Fruit fly (Drosophila melanogaster) whole organism, embryonic: ENCODE results near the gene barr.

Experiments used
- Adf1 ChIP-seq: fragments of 200-800 bp; sonication (Bioruptor generic); IDR thresholded peaks from 2 replicates; pipeline ENCODE4 v1.3.6; 2022; ENCODE audit warnings: missing biosample characterization, missing genetic modification characterization
- CG10321 ChIP-seq: fragments of 200-800 bp; sonication (Bioruptor generic); IDR thresholded peaks from 2 replicates; pipeline ENCODE4 v1.3.6; 2022; ENCODE audit warnings: missing biosample characterization, missing genetic modification characterization
- CG11723 ChIP-seq: fragments of 200-800 bp; sonication (Bioruptor generic); optimal IDR thresholded peaks from 2 replicates; lab custom pipeline; 2017; ENCODE audit warnings: missing biosample characterization, mild to moderate bottlenecking, missing genetic modification characterization
- CG12155 ChIP-seq: fragments of 200-800 bp; sonication (Bioruptor generic); optimal IDR thresholded peaks from 3 replicates; lab custom pipeline; 2016; ENCODE audit warnings: missing biosample characterization, missing genetic modification characterization
- CG12391 ChIP-seq: fragments of 200-800 bp; sonication (Bioruptor generic); optimal IDR thresholded peaks from 3 replicates; lab custom pipeline; 2018; ENCODE audit warnings: missing biosample characterization, mild to moderate bottlenecking, missing genetic modification characterization, moderate library complexity
- CG15011 ChIP-seq: fragments of 200-800 bp; sonication (Bioruptor generic); optimal IDR thresholded peaks from 3 replicates; lab custom pipeline; 2018; ENCODE audit warnings: missing biosample characterization, mild to moderate bottlenecking, missing genetic modification characterization
- CG15514 ChIP-seq: fragments of 200-800 bp; sonication (Bioruptor generic); optimal IDR thresholded peaks from 3 replicates; lab custom pipeline; 2017; ENCODE audit warnings: missing biosample characterization, missing genetic modification characterization, mild to moderate bottlenecking, moderate library complexity, missing genetic modification reagents
- CG18599 ChIP-seq: fragments of 200-800 bp; sonication (Bioruptor generic); optimal IDR thresholded peaks from 3 replicates; lab custom pipeline; 2017; ENCODE audit warnings: missing biosample characterization, missing genetic modification characterization, mild to moderate bottlenecking, moderate library complexity, missing genetic modification reagents
- CG3065 ChIP-seq: fragments of 200-800 bp; sonication (Bioruptor generic); optimal IDR thresholded peaks from 2 replicates; lab custom pipeline; 2016; ENCODE audit warnings: missing biosample characterization, missing genetic modification characterization
- CG31224 ChIP-seq: fragments of 200-800 bp; sonication (Bioruptor generic); IDR thresholded peaks from 2 replicates; pipeline ENCODE4 v1.3.6; 2022; ENCODE audit warnings: missing biosample characterization, missing genetic modification characterization
- CG32772 ChIP-seq: fragments of 200-800 bp; sonication (Bioruptor generic); IDR thresholded peaks from 2 replicates; pipeline ENCODE4 v1.3.6; 2022; ENCODE audit warnings: missing biosample characterization, missing genetic modification characterization
- CG34224 ChIP-seq: fragments of 200-800 bp; sonication (Bioruptor generic); IDR thresholded peaks from 3 replicates; pipeline ENCODE4 v1.3.6; 2022; ENCODE audit warnings: missing biosample characterization, missing genetic modification characterization; ENCODE audit not compliant: partially characterized antibody
- CG4282 ChIP-seq: fragments of 200-800 bp; sonication (Bioruptor generic); optimal IDR thresholded peaks from 2 replicates; lab custom pipeline; 2016; ENCODE audit warnings: missing biosample characterization, missing genetic modification characterization
- CG4820 ChIP-seq: fragments of 200-800 bp; sonication (Bioruptor generic); optimal IDR thresholded peaks from 3 replicates; lab custom pipeline; 2016; ENCODE audit warnings: missing biosample characterization, missing genetic modification characterization
- CG6254 ChIP-seq: fragments of 200-800 bp; sonication (Bioruptor generic); optimal IDR thresholded peaks from 3 replicates; lab custom pipeline; 2017; ENCODE audit warnings: mild to moderate bottlenecking, missing biosample characterization, missing genetic modification reagents, missing genetic modification characterization
- CG8924 ChIP-seq: fragments of 200-800 bp; optimal IDR thresholded peaks from 3 replicates; lab custom pipeline; 2019; ENCODE audit warnings: missing biosample characterization, mild to moderate bottlenecking, missing genetic modification characterization, moderate library complexity
- CG8944 ChIP-seq: fragments of 200-800 bp; sonication (Bioruptor generic); optimal IDR thresholded peaks from 3 replicates; lab custom pipeline; 2016; ENCODE audit warnings: missing biosample characterization, missing genetic modification characterization
- CG9876 ChIP-seq: fragments of 200-800 bp; sonication (Bioruptor generic); optimal IDR thresholded peaks from 2 replicates; lab custom pipeline; 2016; ENCODE audit warnings: missing biosample characterization, missing genetic modification characterization
- Dbx ChIP-seq: fragments of 200-800 bp; sonication (Bioruptor generic); IDR thresholded peaks from 3 replicates; pipeline ENCODE4 v1.3.6; 2022; ENCODE audit warnings: missing biosample characterization, missing genetic modification characterization
- Ets97D ChIP-seq: fragments of 200-800 bp; sonication (Bioruptor generic); optimal IDR thresholded peaks from 3 replicates; lab custom pipeline; 2016; ENCODE audit warnings: missing biosample characterization, missing genetic modification characterization
- Gug ChIP-seq: fragments of 200-800 bp; sonication (Bioruptor generic); IDR thresholded peaks from 4 replicates; pipeline ENCODE4 v1.3.6; 2022; ENCODE audit warnings: missing biosample characterization, missing genetic modification characterization
- HHEX ChIP-seq: fragments of 200-800 bp; sonication (Bioruptor generic); optimal IDR thresholded peaks from 3 replicates; lab custom pipeline; 2017; ENCODE audit warnings: missing biosample characterization, mild to moderate bottlenecking, missing genetic modification characterization, missing genetic modification reagents
- HmgD ChIP-seq: fragments of 200-800 bp; sonication (Bioruptor generic); optimal IDR thresholded peaks from 3 replicates; lab custom pipeline; 2016; ENCODE audit warnings: missing biosample characterization, missing genetic modification characterization
- Hr51 ChIP-seq, 2 experiments: fragments of 200-800 bp; sonication (Bioruptor generic); optimal IDR thresholded peaks; 2 replicates in 1 of 2; 3 replicates in 1 of 2; lab custom pipeline; 2016 to 2018; ENCODE audit warnings: missing biosample characterization in 2 of 2, missing genetic modification characterization in 2 of 2, mild to moderate bottlenecking in 1 of 2, moderate library complexity in 1 of 2
- Jarid2 ChIP-seq: fragments of 200-800 bp; sonication (Bioruptor generic); optimal IDR thresholded peaks from 3 replicates; lab custom pipeline; 2017; ENCODE audit warnings: mild to moderate bottlenecking, missing biosample characterization, missing genetic modification reagents, missing genetic modification characterization
- Mad ChIP-seq: fragments of 200-800 bp; sonication (Bioruptor generic); optimal IDR thresholded peaks from 2 replicates; lab custom pipeline; 2016; ENCODE audit warnings: missing biosample characterization, missing genetic modification characterization
- NC2α ChIP-seq: fragments of 200-800 bp; sonication (Bioruptor generic); optimal IDR thresholded peaks from 2 replicates; lab custom pipeline; 2016; ENCODE audit warnings: missing biosample characterization, missing genetic modification characterization
- Nf-YA ChIP-seq: fragments of 200-800 bp; sonication (Bioruptor generic); IDR thresholded peaks from 2 replicates; pipeline ENCODE4 v1.3.6; 2022; ENCODE audit warnings: missing biosample characterization, missing genetic modification characterization
- Oaz ChIP-seq: fragments of 200-800 bp; sonication (Bioruptor generic); IDR thresholded peaks from 2 replicates; pipeline ENCODE4 v1.3.6; 2022; ENCODE audit warnings: missing biosample characterization, missing genetic modification characterization
- Ptx1 ChIP-seq: fragments of 200-800 bp; sonication (Bioruptor generic); IDR thresholded peaks from 2 replicates; pipeline ENCODE4 v1.3.6; 2022; ENCODE audit warnings: missing biosample characterization, missing genetic modification characterization
- Taf1 ChIP-seq: fragments of 200-800 bp; sonication (Bioruptor generic); IDR thresholded peaks from 2 replicates; pipeline ENCODE4 v1.3.6; 2022; ENCODE audit warnings: missing biosample characterization, missing genetic modification characterization
- bsh ChIP-seq, 2 experiments: fragments of 200-800 bp; sonication (Bioruptor generic); optimal IDR thresholded peaks; 2 replicates each; lab custom pipeline; 2017 to 2018; ENCODE audit warnings: mild to moderate bottlenecking in 2 of 2, missing biosample characterization in 2 of 2, missing genetic modification characterization in 2 of 2, moderate library complexity in 1 of 2
- chif ChIP-seq, 2 experiments: fragments of 200-800 bp; sonication (Bioruptor generic); optimal IDR thresholded peaks; 3 replicates each; lab custom pipeline; 2016; ENCODE audit warnings: missing biosample characterization in 2 of 2, missing genetic modification characterization in 2 of 2
- chn ChIP-seq: fragments of 200-800 bp; sonication (Bioruptor generic); optimal IDR thresholded peaks from 2 replicates; lab custom pipeline; 2016; ENCODE audit warnings: missing biosample characterization, missing genetic modification characterization
- croc ChIP-seq: fragments of 200-800 bp; sonication (Bioruptor generic); conservative IDR thresholded peaks from 3 replicates; pipeline ENCODE4 v1.3.6; 2022; ENCODE audit warnings: missing biosample characterization, missing genetic modification characterization
- fd96Cb ChIP-seq: fragments of 200-800 bp; sonication (Bioruptor generic); optimal IDR thresholded peaks from 2 replicates; lab custom pipeline; 2018; ENCODE audit warnings: missing biosample characterization, mild to moderate bottlenecking, missing genetic modification characterization, moderate library complexity
- lov ChIP-seq, 2 experiments: fragments of 200-800 bp in 1 of 2; fragments of >200 bp in 1 of 2; sonication (Bioruptor generic) in 1 of 2; IDR thresholded peaks in 1 of 2; optimal IDR thresholded peaks in 1 of 2; 2 replicates in 1 of 2; 3 replicates in 1 of 2; pipeline versions ENCODE4 v1.3.6 to Lab custom; 2017 to 2022; ENCODE audit warnings: missing biosample characterization in 1 of 2, missing genetic modification characterization in 1 of 2
- maf-S ChIP-seq: fragments of 200-800 bp; sonication (Bioruptor generic); optimal IDR thresholded peaks from 2 replicates; lab custom pipeline; 2016; ENCODE audit warnings: missing biosample characterization, missing genetic modification characterization
- nau ChIP-seq: fragments of 200-800 bp; sonication (Bioruptor generic); optimal IDR thresholded peaks from 3 replicates; lab custom pipeline; 2017; ENCODE audit warnings: missing biosample characterization, mild to moderate bottlenecking, missing genetic modification characterization, missing genetic modification reagents
- nerfin-2 ChIP-seq: fragments of 200-800 bp; sonication (Bioruptor generic); IDR thresholded peaks from 2 replicates; pipeline ENCODE4 v1.3.6; 2022; ENCODE audit warnings: missing biosample characterization, missing genetic modification characterization; ENCODE audit not compliant: partially characterized antibody
- row ChIP-seq: fragments of 200-800 bp; sonication (Bioruptor generic); IDR thresholded peaks from 3 replicates; pipeline ENCODE4 v1.3.6; 2022; ENCODE audit warnings: missing biosample characterization, missing genetic modification characterization
- shn ChIP-seq: fragments of 200-800 bp; sonication (Bioruptor generic); optimal IDR thresholded peaks from 3 replicates; lab custom pipeline; 2016; ENCODE audit warnings: missing biosample characterization, missing genetic modification characterization
- stc ChIP-seq: fragments of 200-800 bp; sonication (Bioruptor generic); IDR thresholded peaks from 2 replicates; pipeline ENCODE4 v1.3.6; 2022; ENCODE audit warnings: missing biosample characterization, missing genetic modification characterization
- sug ChIP-seq: fragments of 200-800 bp; optimal IDR thresholded peaks from 2 replicates; lab custom pipeline; 2019; ENCODE audit warnings: missing biosample characterization, mild to moderate bottlenecking, missing genetic modification characterization, moderate library complexity
- tio ChIP-seq: fragments of 200-800 bp; sonication (Bioruptor generic); optimal IDR thresholded peaks from 2 replicates; lab custom pipeline; 2017; ENCODE audit warnings: missing biosample characterization, missing genetic modification characterization, inconsistent platforms
- trh ChIP-seq: fragments of 200-800 bp; sonication (Bioruptor generic); optimal IDR thresholded peaks from 2 replicates; lab custom pipeline; 2016; ENCODE audit warnings: missing biosample characterization, missing genetic modification characterization
- unc-4 ChIP-seq: fragments of 200-800 bp; sonication (Bioruptor generic); IDR thresholded peaks from 2 replicates; pipeline ENCODE4 v1.3.6; 2022; ENCODE audit warnings: missing biosample characterization, missing genetic modification characterization; ENCODE audit not compliant: partially characterized antibody
- vfl ChIP-seq: fragments of 200-800 bp; sonication (Bioruptor generic); optimal IDR thresholded peaks from 2 replicates; lab custom pipeline; 2016; ENCODE audit warnings: missing biosample characterization, missing genetic modification characterization
- zen ChIP-seq: fragments of 200-800 bp; sonication (Bioruptor generic); optimal IDR thresholded peaks from 3 replicates; lab custom pipeline; 2018; ENCODE audit warnings: missing biosample characterization, mild to moderate bottlenecking, missing genetic modification characterization, moderate library complexity
- zen2 ChIP-seq: fragments of 200-800 bp; sonication (Bioruptor generic); IDR thresholded peaks from 3 replicates; pipeline ENCODE4 v1.3.6; 2022; ENCODE audit warnings: missing biosample characterization, missing genetic modification characterization; ENCODE audit not compliant: partially characterized antibody

barr gene

dm6 chr2L:20093794-20094193 is 32.6 kb upstream of the barr start, which contains the start of the genes Taf13 and nesd (continued):
- TF ChIP-seq NC2α (GFP tag; lab: Kevin White, UChicago) (no peak), CG15011 (GFP tag; lab: Kevin White, UChicago) (no peak), Taf1 (no peak), CG6254 (no peak), nerfin-2 (peak; percentile 64), Oaz (no peak), zen2 (no peak; the same call in 2 of the 3 replicates), CG8924 (peak; percentile 19), CG15514 (peak; percentile 65), Ets97D (GFP tag; lab: Kevin White, UChicago) (peak; percentile 46), CG10321 (GFP tag; lab: Robert Waterston, UW) (no peak), croc (GFP tag; lab: Robert Waterston, UW) (no peak), Hr51 (GFP tag; optimal IDR thresholded peaks at IDR 0.05; lab: Kevin White, UChicago) (peak; percentile 25 to 40), CG4282 (GFP tag; lab: Kevin White, UChicago) (no peak), zen (tag; lab: Kevin White, UChicago) (peak; percentile 42), Ptx1 (GFP tag; lab: Robert Waterston, UW) (no peak), Mad (peak; percentile 1), maf-S (GFP tag; lab: Kevin White, UChicago) (no peak), CG8944 (GFP tag; lab: Kevin White, UChicago) (no peak), chif (GFP tag; optimal IDR thresholded peaks at IDR 0.05; lab: Kevin White, UChicago) (peak in 1 of 2 experiments; percentile 26), CG18599 (GFP tag; lab: Kevin White, UChicago) (peak; percentile 12), nau (no peak), CG32772 (GFP tag; lab: Robert Waterston, UW) (no peak), CG11723 (no peak), CG12155 (GFP tag; lab: Kevin White, UChicago) (peak; percentile 28), CG9876 (GFP tag; lab: Kevin White, UChicago) (no peak), row (GFP tag; lab: Robert Waterston, UW) (peak; percentile 94), chn (no peak), fd96Cb (tag; lab: Kevin White, UChicago) (no peak), CG3065 (GFP tag; lab: Kevin White, UChicago) (no peak), Gug (GFP tag; lab: Robert Waterston, UW) (no peak), CG34224 (GFP tag; lab: Robert Waterston, UW) (peak; percentile 73), CG4820 (peak; percentile 20), CG31224 (GFP tag; lab: Robert Waterston, UW) (no peak), shn (GFP tag; lab: Kevin White, UChicago) (no peak), trh (GFP tag; lab: Kevin White, UChicago) (no peak), unc-4 (GFP tag; lab: Robert Waterston, UW) (peak; percentile 75), Dbx (GFP tag; lab: Robert Waterston, UW) (no peak; the same call in 2 of the 3 replicates), CG12391 (tag; lab: Kevin White, UChicago) (peak; percentile 66), stc (GFP tag; lab: Robert Waterston, UW) (no peak), HHEX (no peak), vfl (GFP tag; lab: Kevin White, UChicago) (no peak), sug (tag; lab: Kevin White, UChicago) (peak; percentile 71), HmgD (no peak), bsh (GFP tag; optimal IDR thresholded peaks at IDR 0.05; lab: Kevin White, UChicago) (peak in 1 of 2 experiments; percentile 8), Adf1 (GFP tag; lab: Robert Waterston, UW) (no peak; the same call in 1 of the 2 replicates), tio (GFP tag; lab: Kevin White, UChicago) (no peak), Nf-YA (GFP tag; lab: Robert Waterston, UW) (no peak), Jarid2 (no peak), lov (optimal IDR thresholded peaks at IDR 0.05; lab: Kevin White, UChicago) (no peak), lov (GFP tag; IDR thresholded peaks at IDR 0.05; lab: Robert Waterston, UW) (no peak)
